Worm (Caenorhabditis elegans) whole organism, young adult: ENCODE results near the gene F12A10.1.
"Not testable (repeated sequence)": the region's sequence is repeated elsewhere in the genome, so short reads cannot be mapped to it uniquely, and the experiment has no call there.

ENCODE experiments used
- mcd-1 ChIP-seq: fragments of 200-800 bp; sonication (Bioruptor generic); IDR thresholded peaks from 2 replicates; pipeline ENCODE4 v1.3.6; 2022; ENCODE audit warnings: missing genetic modification reagents, missing genetic modification characterization, missing compliant biosample characterization
- xnd-1 ChIP-seq: sonication (generic microtip); optimal IDR thresholded peaks from 2 replicates; lab custom pipeline; 2016; ENCODE audit warnings: missing genotype, missing genetic modification reagents, missing genetic modification characterization, missing compliant biosample characterization

DNA sequence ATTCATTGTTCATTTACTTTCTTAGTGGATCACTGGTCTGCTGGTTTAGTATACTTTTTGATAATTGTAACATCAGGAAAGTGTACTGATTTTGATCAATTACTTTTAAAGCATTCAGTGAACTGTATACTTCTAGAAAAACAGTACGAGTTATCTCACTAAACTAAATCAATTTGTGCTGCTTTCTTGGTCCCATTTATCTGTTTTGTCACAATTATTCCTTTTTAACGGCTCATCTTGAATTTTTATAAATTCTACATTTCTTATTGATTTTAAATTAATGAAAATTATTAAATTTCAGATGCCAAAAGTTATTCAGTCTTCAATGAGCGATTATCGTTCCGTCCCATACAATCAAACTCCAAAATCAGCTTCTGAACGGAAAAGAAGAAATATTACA, 38.6 kb downstream of the F12A10.1 start, which contains the start of gene hlh-25:
- not testable (repeated sequence) for TF ChIP-seq xnd-1 (tag; lab: Kevin White, UChicago); mcd-1 (GFP tag; lab: Robert Waterston, UW)
